Fruit fly (Drosophila melanogaster) whole organism, prepupa: ENCODE results near the gene Pburs.

ENCODE experiments used
- Blimp-1 ChIP-seq: fragments of 200-800 bp; sonication (Bioruptor generic); optimal IDR thresholded peaks from 3 replicates; lab custom pipeline; 2017; ENCODE audit warnings: missing biosample characterization, missing genetic modification characterization, mild to moderate bottlenecking, moderate library complexity, missing genetic modification reagents
- CG10631 ChIP-seq: fragments of 200-800 bp; sonication (Bioruptor generic); optimal IDR thresholded peaks from 2 replicates; lab custom pipeline; 2016; ENCODE audit warnings: missing biosample characterization, missing genetic modification characterization
- CG10669 ChIP-seq: fragments of 200-800 bp; sonication (Bioruptor generic); optimal IDR thresholded peaks from 3 replicates; lab custom pipeline; 2018; ENCODE audit warnings: missing biosample characterization, mild to moderate bottlenecking, missing genetic modification characterization, moderate library complexity
- CG11294 ChIP-seq: fragments of 200-800 bp; sonication (Bioruptor generic); IDR thresholded peaks from 2 replicates; pipeline ENCODE4 v1.3.6; 2022; ENCODE audit warnings: missing biosample characterization, missing genetic modification characterization
- CG11762 ChIP-seq: fragments of 200-800 bp; sonication (Bioruptor generic); optimal IDR thresholded peaks from 3 replicates; lab custom pipeline; 2016; ENCODE audit warnings: missing biosample characterization, missing genetic modification characterization; ENCODE audit not compliant: insufficient read depth
- CG11902 ChIP-seq: fragments of 200-800 bp; sonication (Bioruptor generic); optimal IDR thresholded peaks from 3 replicates; lab custom pipeline; 2016; ENCODE audit warnings: missing biosample characterization, missing genetic modification characterization
- CG15336 ChIP-seq: fragments of 200-800 bp; sonication (Bioruptor generic); IDR thresholded peaks from 2 replicates; pipeline ENCODE4 v1.3.6; 2022; ENCODE audit warnings: missing biosample characterization, missing genetic modification characterization
- CG1621 ChIP-seq: fragments of 200-800 bp; sonication (Bioruptor generic); optimal IDR thresholded peaks from 3 replicates; lab custom pipeline; 2018; ENCODE audit warnings: missing biosample characterization, mild to moderate bottlenecking, missing genetic modification characterization
- CG16779 ChIP-seq: fragments of 200-800 bp; sonication (Bioruptor generic); optimal IDR thresholded peaks from 3 replicates; lab custom pipeline; 2017; ENCODE audit warnings: missing biosample characterization, mild to moderate bottlenecking, missing genetic modification characterization
- CG3032 ChIP-seq: fragments of 200-800 bp; optimal IDR thresholded peaks from 2 replicates; lab custom pipeline; 2019; ENCODE audit warnings: missing biosample characterization, mild to moderate bottlenecking, missing genetic modification characterization, moderate library complexity
- CG31627 ChIP-seq: fragments of 200-800 bp; sonication (Bioruptor generic); optimal IDR thresholded peaks from 3 replicates; lab custom pipeline; 2016; ENCODE audit warnings: missing biosample characterization, missing genetic modification characterization
- CG32006 ChIP-seq: fragments of 200-800 bp; sonication (Bioruptor generic); optimal IDR thresholded peaks from 3 replicates; lab custom pipeline; 2017; ENCODE audit warnings: missing biosample characterization, mild to moderate bottlenecking, missing genetic modification characterization
- CG34406 ChIP-seq: fragments of 200-800 bp; sonication (Bioruptor generic); optimal IDR thresholded peaks from 3 replicates; lab custom pipeline; 2016; ENCODE audit warnings: missing biosample characterization, missing genetic modification characterization
- CG3919 ChIP-seq: fragments of 200-800 bp; sonication (Bioruptor generic); optimal IDR thresholded peaks from 3 replicates; lab custom pipeline; 2016; ENCODE audit warnings: missing biosample characterization, missing genetic modification characterization
- CG6163 ChIP-seq: fragments of 200-800 bp; sonication (Bioruptor generic); IDR thresholded peaks from 3 replicates; pipeline ENCODE4 v1.3.6; 2022; ENCODE audit warnings: missing biosample characterization, missing genetic modification characterization
- CG6276 ChIP-seq: fragments of 200-800 bp; sonication (Bioruptor generic); optimal IDR thresholded peaks from 2 replicates; lab custom pipeline; 2017; ENCODE audit warnings: missing biosample characterization, mild to moderate bottlenecking, missing genetic modification characterization
- CG6792 ChIP-seq: fragments of 200-800 bp; sonication (Bioruptor generic); optimal IDR thresholded peaks from 3 replicates; lab custom pipeline; 2016; ENCODE audit warnings: missing biosample characterization, missing genetic modification characterization
- CG6854 ChIP-seq: fragments of 200-800 bp; sonication (Bioruptor generic); optimal IDR thresholded peaks from 2 replicates; lab custom pipeline; 2017; ENCODE audit warnings: missing biosample characterization, mild to moderate bottlenecking, missing genetic modification characterization
- CG7368 ChIP-seq: fragments of 200-800 bp; sonication (Bioruptor generic); optimal IDR thresholded peaks from 3 replicates; lab custom pipeline; 2016; ENCODE audit warnings: missing biosample characterization, missing genetic modification characterization
- CG8119 ChIP-seq: fragments of 200-800 bp; sonication (Bioruptor generic); IDR thresholded peaks from 3 replicates; pipeline ENCODE4 v1.3.6; 2022; ENCODE audit warnings: missing biosample characterization, missing genetic modification characterization
- CG8319 ChIP-seq: fragments of 200-800 bp; sonication (Bioruptor generic); optimal IDR thresholded peaks from 3 replicates; lab custom pipeline; 2016; ENCODE audit warnings: missing biosample characterization, missing genetic modification characterization
- CG8632 ChIP-seq: fragments of 200-800 bp; sonication (Bioruptor generic); optimal IDR thresholded peaks from 3 replicates; lab custom pipeline; 2016; ENCODE audit warnings: missing biosample characterization, missing genetic modification characterization
- CG9139 ChIP-seq: fragments of 200-800 bp; sonication (Bioruptor generic); optimal IDR thresholded peaks from 3 replicates; lab custom pipeline; 2017; ENCODE audit warnings: missing biosample characterization, mild to moderate bottlenecking, missing genetic modification characterization
- Eip75B ChIP-seq: fragments of 200-800 bp; sonication (Bioruptor generic); optimal IDR thresholded peaks from 3 replicates; lab custom pipeline; 2016; ENCODE audit warnings: missing biosample characterization, missing genetic modification characterization
- Eip78C ChIP-seq: fragments of 200-800 bp; sonication (Bioruptor generic); peaks from one replicate; lab custom pipeline; 2016; ENCODE audit warnings: missing biosample characterization, missing genetic modification characterization
- Ets21C ChIP-seq: fragments of 200-800 bp; sonication (Bioruptor generic); optimal IDR thresholded peaks from 3 replicates; lab custom pipeline; 2016; ENCODE audit warnings: missing biosample characterization, missing genetic modification characterization
- Ets96B ChIP-seq: fragments of 200-800 bp; optimal IDR thresholded peaks from 2 replicates; lab custom pipeline; 2019; ENCODE audit warnings: missing biosample characterization, mild to moderate bottlenecking, missing genetic modification characterization, moderate library complexity
- Hr38 ChIP-seq: sonication (Bioruptor generic); optimal IDR thresholded peaks from 2 replicates; lab custom pipeline; 2016; ENCODE audit warnings: missing biosample characterization, missing genetic modification characterization
- Hr39 ChIP-seq: fragments of 200-800 bp; sonication (Bioruptor generic); optimal IDR thresholded peaks from 2 replicates; lab custom pipeline; 2016; ENCODE audit warnings: missing biosample characterization, missing genetic modification characterization
- OdsH ChIP-seq: fragments of 200-800 bp; sonication (Bioruptor generic); optimal IDR thresholded peaks from 3 replicates; lab custom pipeline; 2016; ENCODE audit warnings: missing biosample characterization, missing genetic modification characterization
- Smox ChIP-seq: fragments of 200-800 bp; sonication (Bioruptor generic); optimal IDR thresholded peaks from 3 replicates; lab custom pipeline; 2016; ENCODE audit warnings: missing biosample characterization, missing genetic modification characterization
- Sox102F ChIP-seq: fragments of 200-800 bp; sonication (Bioruptor generic); optimal IDR thresholded peaks from 2 replicates; lab custom pipeline; 2016; ENCODE audit warnings: missing biosample characterization, mild to moderate bottlenecking, missing genetic modification characterization
- Sox14 ChIP-seq: fragments of 200-800 bp; sonication (Bioruptor generic); optimal IDR thresholded peaks from 3 replicates; lab custom pipeline; 2016; ENCODE audit warnings: missing biosample characterization, missing genetic modification characterization
- Sox15 ChIP-seq: fragments of 200-800 bp; sonication (Bioruptor generic); optimal IDR thresholded peaks from 3 replicates; lab custom pipeline; 2016; ENCODE audit warnings: missing biosample characterization, missing genetic modification characterization
- achi ChIP-seq: fragments of 200-800 bp; sonication (Bioruptor generic); optimal IDR thresholded peaks from 3 replicates; lab custom pipeline; 2016; ENCODE audit warnings: missing biosample characterization, missing genetic modification characterization
- acj6 ChIP-seq: fragments of 200-800 bp; sonication (Bioruptor generic); optimal IDR thresholded peaks from 3 replicates; lab custom pipeline; 2016; ENCODE audit warnings: missing biosample characterization, missing genetic modification characterization
- cyc ChIP-seq: fragments of 200-800 bp; sonication (Bioruptor generic); optimal IDR thresholded peaks from 3 replicates; lab custom pipeline; 2016; ENCODE audit warnings: missing biosample characterization, missing genetic modification characterization
- dac ChIP-seq: fragments of 200-800 bp; sonication (Bioruptor generic); optimal IDR thresholded peaks from 2 replicates; lab custom pipeline; 2017; ENCODE audit warnings: missing biosample characterization, mild to moderate bottlenecking, missing genetic modification characterization
- dsx ChIP-seq: fragments of 200-800 bp; optimal IDR thresholded peaks from 3 replicates; lab custom pipeline; 2019; ENCODE audit warnings: missing biosample characterization, mild to moderate bottlenecking, missing genetic modification characterization, moderate library complexity; ENCODE audit not compliant: poor library complexity, severe bottlenecking
- eg ChIP-seq: fragments of 200-800 bp; sonication (Bioruptor generic); IDR thresholded peaks from 3 replicates; pipeline ENCODE4 v1.3.6; 2022; ENCODE audit warnings: missing biosample characterization, missing genetic modification characterization
- esn ChIP-seq: fragments of 200-800 bp; sonication (Bioruptor generic); optimal IDR thresholded peaks from 2 replicates; lab custom pipeline; 2016; ENCODE audit warnings: missing biosample characterization, mild to moderate bottlenecking, missing genetic modification characterization, moderate library complexity
- fd59A ChIP-seq: fragments of 200-800 bp; sonication (Bioruptor generic); optimal IDR thresholded peaks from 2 replicates; lab custom pipeline; 2017; ENCODE audit warnings: missing biosample characterization, mild to moderate bottlenecking, missing genetic modification characterization, missing genetic modification reagents
- fd85E ChIP-seq: fragments of 200-800 bp; sonication (Bioruptor generic); optimal IDR thresholded peaks from 3 replicates; lab custom pipeline; 2016; ENCODE audit warnings: missing biosample characterization, missing genetic modification characterization
- fkh ChIP-seq: fragments of 200-800 bp; sonication (Bioruptor generic); optimal IDR thresholded peaks from 3 replicates; lab custom pipeline; 2017; ENCODE audit warnings: missing biosample characterization, mild to moderate bottlenecking, missing genetic modification characterization, moderate library complexity
- lz ChIP-seq: fragments of 200-800 bp; sonication (Bioruptor generic); optimal IDR thresholded peaks from 3 replicates; lab custom pipeline; 2016; ENCODE audit warnings: missing biosample characterization, missing genetic modification characterization
- net ChIP-seq: fragments of 200-800 bp; sonication (Bioruptor generic); optimal IDR thresholded peaks from 3 replicates; lab custom pipeline; 2016; ENCODE audit warnings: missing biosample characterization, missing genetic modification characterization
- pdm3 ChIP-seq: fragments of 200-800 bp; sonication (Bioruptor generic); optimal IDR thresholded peaks from 3 replicates; lab custom pipeline; 2016; ENCODE audit warnings: missing biosample characterization, missing genetic modification characterization
- salr ChIP-seq, 2 experiments: fragments of 200-800 bp; sonication (Bioruptor generic); optimal IDR thresholded peaks; 3 replicates each; lab custom pipeline; 2016 to 2018; ENCODE audit warnings: missing biosample characterization in 2 of 2, missing genetic modification characterization in 2 of 2, mild to moderate bottlenecking in 1 of 2
- spab ChIP-seq: fragments of 200-800 bp; sonication (Bioruptor generic); optimal IDR thresholded peaks from 2 replicates; lab custom pipeline; 2017; ENCODE audit warnings: missing biosample characterization, mild to moderate bottlenecking, missing genetic modification characterization, missing genetic modification reagents
- ss ChIP-seq, 2 experiments: fragments of 200-800 bp; sonication (Bioruptor generic); optimal IDR thresholded peaks; 2 replicates in 1 of 2; 3 replicates in 1 of 2; lab custom pipeline; 2017 to 2018; ENCODE audit warnings: mild to moderate bottlenecking in 2 of 2, missing biosample characterization in 2 of 2, missing genetic modification characterization in 2 of 2, moderate library complexity in 1 of 2
- svp ChIP-seq: fragments of 200-800 bp; sonication (Bioruptor generic); peaks from one replicate; lab custom pipeline; 2016; ENCODE audit warnings: missing biosample characterization, missing genetic modification characterization
- topi ChIP-seq: fragments of 200-800 bp; sonication (Bioruptor generic); optimal IDR thresholded peaks from 3 replicates; lab custom pipeline; 2016; ENCODE audit warnings: missing biosample characterization, missing genetic modification characterization
- vri ChIP-seq: fragments of 200-800 bp; sonication (Bioruptor generic); optimal IDR thresholded peaks from 3 replicates; lab custom pipeline; 2016; ENCODE audit warnings: missing biosample characterization, mild to moderate bottlenecking, missing genetic modification characterization

Pburs gene

DNA sequence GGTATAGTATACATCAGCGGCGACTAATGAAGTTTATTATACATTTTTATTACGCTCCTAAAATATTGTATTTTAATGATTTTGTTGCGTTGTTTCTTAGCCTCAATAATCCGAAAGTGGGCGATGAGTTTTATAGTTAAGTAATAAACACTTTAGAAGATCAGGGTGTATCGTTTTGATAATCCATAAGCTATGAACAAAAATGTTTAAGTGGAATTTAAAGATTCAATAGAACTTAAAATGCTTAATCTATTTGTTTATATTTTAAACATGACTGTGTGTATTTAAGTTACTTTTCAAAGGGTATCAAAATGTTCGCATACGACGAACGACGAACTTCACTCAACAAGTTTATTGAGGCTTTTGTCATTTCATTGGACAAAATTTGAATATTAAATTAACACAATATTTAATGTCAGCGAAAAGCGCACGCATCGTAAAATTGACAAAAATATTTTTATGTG, 44.8 kb downstream of the Pburs start:
- TF ChIP-seq CG7368 (GFP tag; lab: Kevin White, UChicago) (no peak), fkh (GFP tag; lab: Kevin White, UChicago) (peak; percentile 4), ss (GFP tag; optimal IDR thresholded peaks at IDR 0.05; lab: Kevin White, UChicago) (no peak), CG8319 (GFP tag; lab: Kevin White, UChicago) (no peak), Eip75B (GFP tag; lab: Kevin White, UChicago) (no peak), CG1621 (tag; lab: Kevin White, UChicago) (no peak), eg (GFP tag; lab: Robert Waterston, UW) (no peak), acj6 (GFP tag; lab: Kevin White, UChicago) (peak; percentile 11), CG11762 (no peak), CG6276 (GFP tag; lab: Kevin White, UChicago) (no peak), CG32006 (GFP tag; lab: Kevin White, UChicago) (peak; percentile 15), CG6854 (no peak), CG10631 (GFP tag; lab: Kevin White, UChicago) (no peak), dsx (GFP tag; lab: Kevin White, UChicago) (no peak), CG8632 (GFP tag; lab: Kevin White, UChicago) (no peak), dac (GFP tag; lab: Kevin White, UChicago) (no peak), CG10669 (GFP tag; lab: Kevin White, UChicago) (no peak), CG6163 (GFP tag; lab: Robert Waterston, UW) (no peak), CG8119 (0 out of 3 replicates have a peak, but pooled peaks have one; percentile 31), OdsH (no peak), CG9139 (GFP tag; lab: Kevin White, UChicago) (no peak), CG34406 (GFP tag; lab: Kevin White, UChicago) (peak; percentile 5), fd59A (GFP tag; lab: Kevin White, UChicago) (no peak), CG16779 (tag; lab: Kevin White, UChicago) (no peak), CG3032 (tag; lab: Kevin White, UChicago) (no peak), achi (GFP tag; lab: Kevin White, UChicago) (peak; percentile 8), Sox102F (GFP tag; lab: Kevin White, UChicago) (peak; percentile 33), cyc (no peak), Hr39 (GFP tag; lab: Kevin White, UChicago) (no peak), topi (no peak), Hr38 (GFP tag; lab: Kevin White, UChicago) (no peak), vri (GFP tag; lab: Kevin White, UChicago) (no peak), CG15336 (GFP tag; lab: Robert Waterston, UW) (no peak), Sox15 (GFP tag; lab: Kevin White, UChicago) (no peak), CG11294 (GFP tag; lab: Robert Waterston, UW) (no peak), Blimp-1 (GFP tag; lab: Kevin White, UChicago) (no peak), lz (GFP tag; lab: Kevin White, UChicago) (no peak), spab (GFP tag; lab: Kevin White, UChicago) (no peak), CG11902 (GFP tag; lab: Kevin White, UChicago) (no peak), Eip78C (no peak), svp (GFP tag; lab: Kevin White, UChicago) (no peak), fd85E (GFP tag; lab: Kevin White, UChicago) (no peak), CG31627 (GFP tag; lab: Kevin White, UChicago) (no peak), CG6792 (GFP tag; lab: Kevin White, UChicago) (no peak), pdm3 (GFP tag; lab: Kevin White, UChicago) (peak; percentile 24), esn (GFP tag; lab: Kevin White, UChicago) (peak; percentile 22), Ets96B (tag; lab: Kevin White, UChicago) (no peak), Smox (no peak), salr (GFP tag; optimal IDR thresholded peaks at IDR 0.05; lab: Kevin White, UChicago) (no peak), Ets21C (GFP tag; lab: Kevin White, UChicago) (no peak), Sox14 (no peak), CG3919 (GFP tag; lab: Kevin White, UChicago) (no peak), net (GFP tag; lab: Kevin White, UChicago) (no peak)
